Fruit fly (Drosophila melanogaster) whole organism, embryonic: ENCODE measurements around the gene CG33110.

Experiments
- Ada2b ChIP-seq: fragments of 200-800 bp; sonication (Bioruptor generic); IDR thresholded peaks from 2 replicates; pipeline ENCODE4 v1.3.6; 2022; ENCODE audit warnings: missing biosample characterization, missing genetic modification characterization
- B-H1 ChIP-seq: fragments of 200-800 bp; sonication (Bioruptor generic); IDR thresholded peaks from 3 replicates; pipeline ENCODE4 v1.3.6; 2022; ENCODE audit warnings: missing biosample characterization, missing genetic modification characterization
- Bdp1 ChIP-seq: fragments of 200-800 bp; sonication (Bioruptor generic); optimal IDR thresholded peaks from 3 replicates; lab custom pipeline; 2016; ENCODE audit warnings: missing biosample characterization, missing genetic modification characterization
- CG11695 ChIP-seq: fragments of 200-800 bp; sonication (Bioruptor generic); IDR thresholded peaks from 3 replicates; pipeline ENCODE4 v1.3.6; 2022; ENCODE audit warnings: missing biosample characterization, missing genetic modification characterization
- CG12659 ChIP-seq: fragments of 200-800 bp; sonication (Bioruptor generic); optimal IDR thresholded peaks from 3 replicates; lab custom pipeline; 2017; ENCODE audit warnings: mild to moderate bottlenecking, missing biosample characterization, missing genetic modification reagents, missing genetic modification characterization
- CG13123 ChIP-seq: fragments of 200-800 bp; sonication (Bioruptor generic); optimal IDR thresholded peaks from 2 replicates; lab custom pipeline; 2016; ENCODE audit warnings: missing biosample characterization, missing genetic modification characterization
- CG13287 ChIP-seq: fragments of 200-800 bp; sonication (Bioruptor generic); IDR thresholded peaks from 2 replicates; pipeline ENCODE4 v1.3.6; 2022; ENCODE audit warnings: missing biosample characterization, missing genetic modification characterization; ENCODE audit not compliant: partially characterized antibody
- CG15514 ChIP-seq: fragments of 200-800 bp; sonication (Bioruptor generic); optimal IDR thresholded peaks from 3 replicates; lab custom pipeline; 2017; ENCODE audit warnings: missing biosample characterization, missing genetic modification characterization, mild to moderate bottlenecking, moderate library complexity, missing genetic modification reagents
- CG17186 ChIP-seq: fragments of 200-800 bp; sonication (Bioruptor generic); optimal IDR thresholded peaks from 3 replicates; lab custom pipeline; 2017; ENCODE audit warnings: missing biosample characterization, missing genetic modification reagents, missing genetic modification characterization
- CG17328 ChIP-seq: fragments of 200-800 bp; sonication (Bioruptor generic); IDR thresholded peaks from 2 replicates; pipeline ENCODE4 v1.3.6; 2022; ENCODE audit warnings: missing biosample characterization, missing genetic modification characterization
- CG17385 ChIP-seq: fragments of 200-800 bp; sonication (Bioruptor generic); optimal IDR thresholded peaks from 3 replicates; lab custom pipeline; 2018; ENCODE audit warnings: missing biosample characterization, mild to moderate bottlenecking, missing genetic modification characterization
- CG17802 ChIP-seq: fragments of 200-800 bp; sonication (Bioruptor generic); optimal IDR thresholded peaks from 2 replicates; lab custom pipeline; 2018; ENCODE audit warnings: missing biosample characterization, mild to moderate bottlenecking, missing genetic modification characterization, moderate library complexity
- CG31441 ChIP-seq: fragments of 200-800 bp; sonication (Bioruptor generic); IDR thresholded peaks from 2 replicates; pipeline ENCODE4 v1.3.6; 2022; ENCODE audit warnings: missing biosample characterization, missing genetic modification characterization
- CG33213 ChIP-seq: fragments of 200-800 bp; sonication (Bioruptor generic); optimal IDR thresholded peaks from 3 replicates; lab custom pipeline; 2016; ENCODE audit warnings: missing biosample characterization, missing genetic modification characterization
- CG34224 ChIP-seq: fragments of 200-800 bp; sonication (Bioruptor generic); IDR thresholded peaks from 3 replicates; pipeline ENCODE4 v1.3.6; 2022; ENCODE audit warnings: missing biosample characterization, missing genetic modification characterization; ENCODE audit not compliant: partially characterized antibody
- CG34376 ChIP-seq: fragments of 200-800 bp; sonication (Bioruptor generic); optimal IDR thresholded peaks from 2 replicates; lab custom pipeline; 2018; ENCODE audit warnings: missing biosample characterization, mild to moderate bottlenecking, missing genetic modification characterization
- CG3838 ChIP-seq: fragments of 200-800 bp; sonication (Bioruptor generic); optimal IDR thresholded peaks from 3 replicates; lab custom pipeline; 2016; ENCODE audit warnings: missing biosample characterization, missing genetic modification characterization
- CG4360 ChIP-seq: fragments of 200-800 bp; sonication (Bioruptor generic); IDR thresholded peaks from 2 replicates; pipeline ENCODE4 v1.3.6; 2022; ENCODE audit warnings: missing biosample characterization, missing genetic modification characterization
- CG5180 ChIP-seq: fragments of 200-800 bp; sonication (Bioruptor generic); optimal IDR thresholded peaks from 3 replicates; lab custom pipeline; 2017; ENCODE audit warnings: missing biosample characterization, missing genetic modification characterization, mild to moderate bottlenecking, moderate library complexity, missing genetic modification reagents
- CG6254 ChIP-seq: fragments of 200-800 bp; sonication (Bioruptor generic); optimal IDR thresholded peaks from 3 replicates; lab custom pipeline; 2017; ENCODE audit warnings: mild to moderate bottlenecking, missing biosample characterization, missing genetic modification reagents, missing genetic modification characterization
- CG7963 ChIP-seq: fragments of 200-800 bp; sonication (Bioruptor generic); IDR thresholded peaks from 3 replicates; pipeline ENCODE4 v1.3.6; 2022; ENCODE audit warnings: missing biosample characterization, missing genetic modification characterization; ENCODE audit not compliant: partially characterized antibody
- CG8089 ChIP-seq: fragments of 200-800 bp; sonication (Bioruptor generic); optimal IDR thresholded peaks from 3 replicates; lab custom pipeline; 2016; ENCODE audit warnings: missing biosample characterization, missing genetic modification characterization
- CG9215 ChIP-seq: fragments of 200-800 bp; sonication (Bioruptor generic); IDR thresholded peaks from 2 replicates; pipeline ENCODE4 v1.3.6; 2022; ENCODE audit warnings: missing biosample characterization, missing genetic modification characterization
- CG9932 ChIP-seq: fragments of 200-800 bp; sonication (Bioruptor generic); IDR thresholded peaks from 2 replicates; pipeline ENCODE4 v1.3.6; 2022; ENCODE audit warnings: missing biosample characterization, missing genetic modification characterization
- CrebB ChIP-seq: fragments of 200-800 bp; sonication (Bioruptor generic); optimal IDR thresholded peaks from 3 replicates; lab custom pipeline; 2018; ENCODE audit warnings: missing biosample characterization, mild to moderate bottlenecking, missing genetic modification characterization
- Doc3 ChIP-seq: fragments of 200-800 bp; sonication (Bioruptor generic); IDR thresholded peaks from 3 replicates; pipeline ENCODE4 v1.3.6; 2022; ENCODE audit warnings: missing biosample characterization, missing genetic modification characterization; ENCODE audit not compliant: partially characterized antibody
- Fer1 ChIP-seq: fragments of 200-800 bp; sonication (Bioruptor generic); optimal IDR thresholded peaks from 2 replicates; lab custom pipeline; 2017; ENCODE audit warnings: missing biosample characterization, mild to moderate bottlenecking, missing genetic modification characterization
- Fer2 ChIP-seq: fragments of 200-800 bp; sonication (Bioruptor generic); optimal IDR thresholded peaks from 2 replicates; lab custom pipeline; 2018; ENCODE audit warnings: missing biosample characterization, mild to moderate bottlenecking, missing genetic modification characterization, moderate library complexity
- Fer3 ChIP-seq: fragments of 200-800 bp; sonication (Bioruptor generic); optimal IDR thresholded peaks from 2 replicates; lab custom pipeline; 2018; ENCODE audit warnings: missing biosample characterization, mild to moderate bottlenecking, missing genetic modification characterization, moderate library complexity
- H15 ChIP-seq: fragments of 200-800 bp; sonication (Bioruptor generic); IDR thresholded peaks from 3 replicates; pipeline ENCODE4 v1.3.6; 2022; ENCODE audit warnings: missing biosample characterization, missing genetic modification characterization
- Hmr ChIP-seq: fragments of 200-800 bp; sonication (Bioruptor generic); optimal IDR thresholded peaks from 3 replicates; lab custom pipeline; 2017; ENCODE audit warnings: mild to moderate bottlenecking, missing biosample characterization, missing genetic modification reagents, missing genetic modification characterization
- Hmx ChIP-seq: fragments of 200-800 bp; sonication (Bioruptor generic); optimal IDR thresholded peaks from 2 replicates; lab custom pipeline; 2016; ENCODE audit warnings: missing biosample characterization, missing genetic modification characterization
- Hr39 ChIP-seq: fragments of >200 bp; optimal IDR thresholded peaks from 2 replicates; lab custom pipeline; 2017
- MBD-R2 ChIP-seq: fragments of 200-800 bp; sonication (Bioruptor generic); IDR thresholded peaks from 2 replicates; pipeline ENCODE4 v1.3.6; 2022; ENCODE audit warnings: missing biosample characterization, missing genetic modification characterization
- Mrtf ChIP-seq: fragments of 200-800 bp; sonication (Bioruptor generic); IDR thresholded peaks from 3 replicates; pipeline ENCODE4 v1.3.6; 2022; ENCODE audit warnings: missing biosample characterization, missing genetic modification characterization
- NFAT ChIP-seq: fragments of 200-800 bp; sonication (Bioruptor generic); IDR thresholded peaks from 2 replicates; pipeline ENCODE4 v1.3.6; 2022; ENCODE audit warnings: missing biosample characterization, missing genetic modification characterization
- Ravus ChIP-seq: fragments of 200-800 bp; sonication (Bioruptor generic); IDR thresholded peaks from 2 replicates; pipeline ENCODE4 v1.3.6; 2022; ENCODE audit warnings: missing biosample characterization, missing genetic modification characterization
- Sin3A ChIP-seq: fragments of >200 bp; optimal IDR thresholded peaks from 2 replicates; lab custom pipeline; 2018
- Sry-β ChIP-seq: fragments of 200-800 bp; sonication (Bioruptor generic); optimal IDR thresholded peaks from 2 replicates; lab custom pipeline; 2018; ENCODE audit warnings: missing biosample characterization, mild to moderate bottlenecking, missing genetic modification characterization, moderate library complexity
- Sry-δ ChIP-seq: fragments of 200-800 bp; sonication (Bioruptor generic); optimal IDR thresholded peaks from 2 replicates; lab custom pipeline; 2016; ENCODE audit warnings: missing biosample characterization, missing genetic modification characterization
- bab2 ChIP-seq: fragments of 200-800 bp; sonication (Bioruptor generic); optimal IDR thresholded peaks from 2 replicates; lab custom pipeline; 2016; ENCODE audit warnings: missing biosample characterization, missing genetic modification characterization
- cato ChIP-seq: fragments of 200-800 bp; sonication (Bioruptor generic); optimal IDR thresholded peaks from 2 replicates; lab custom pipeline; 2016; ENCODE audit warnings: missing biosample characterization, missing genetic modification characterization, borderline replicate concordance
- dysf ChIP-seq: fragments of 200-800 bp; sonication (Bioruptor generic); IDR thresholded peaks from 3 replicates; pipeline ENCODE4 v1.3.6; 2022; ENCODE audit warnings: missing biosample characterization, missing genetic modification characterization
- ewg ChIP-seq: fragments of 200-800 bp; sonication (Bioruptor generic); optimal IDR thresholded peaks from 3 replicates; lab custom pipeline; 2017; ENCODE audit warnings: mild to moderate bottlenecking, missing biosample characterization, missing genetic modification reagents, missing genetic modification characterization
- gce ChIP-seq: fragments of 200-800 bp; sonication (Bioruptor generic); IDR thresholded peaks from 3 replicates; pipeline ENCODE4 v1.3.6; 2022; ENCODE audit warnings: missing biosample characterization, missing genetic modification characterization
- ham ChIP-seq: fragments of 200-800 bp; sonication (Bioruptor generic); IDR thresholded peaks from 2 replicates; pipeline ENCODE4 v1.3.6; 2022; ENCODE audit warnings: missing biosample characterization, missing genetic modification characterization
- hb ChIP-seq: fragments of 200-800 bp; sonication (Bioruptor generic); IDR thresholded peaks from 3 replicates; pipeline ENCODE4 v1.3.6; 2022; ENCODE audit warnings: missing biosample characterization, missing genetic modification characterization; ENCODE audit not compliant: partially characterized antibody
- onecut ChIP-seq: fragments of 200-800 bp; sonication (Bioruptor generic); IDR thresholded peaks from 2 replicates; pipeline ENCODE4 v1.3.6; 2022; ENCODE audit warnings: missing biosample characterization, missing genetic modification characterization
- sens-2 ChIP-seq: fragments of 200-800 bp; sonication (Bioruptor generic); IDR thresholded peaks from 2 replicates; pipeline ENCODE4 v1.3.6; 2022; ENCODE audit warnings: missing biosample characterization, missing genetic modification characterization
- slou ChIP-seq: fragments of 200-800 bp; sonication (Bioruptor generic); optimal IDR thresholded peaks from 3 replicates; lab custom pipeline; 2016; ENCODE audit warnings: missing biosample characterization, missing genetic modification characterization
- tna ChIP-seq: fragments of 200-800 bp; sonication (Bioruptor generic); IDR thresholded peaks from 2 replicates; pipeline ENCODE4 v1.3.6; 2022; ENCODE audit warnings: missing biosample characterization, missing genetic modification characterization; ENCODE audit not compliant: partially characterized antibody
- yki ChIP-seq: fragments of >200 bp; optimal IDR thresholded peaks from 3 replicates; lab custom pipeline; 2018
- z ChIP-seq: fragments of 200-800 bp; sonication (Bioruptor generic); IDR thresholded peaks from 3 replicates; pipeline ENCODE4 v1.3.6; 2022; ENCODE audit warnings: missing biosample characterization, missing genetic modification characterization

The CG33110 gene

dm6 chr3R:22580546-22580945, 10.6 kb downstream of the CG33110 start, which contains the start of gene CSN6:
CSN6 (plus strand) TSS chr3R:22580773.
- TF ChIP-seq CG3838 (GFP tag; lab: Kevin White, UChicago) (no peak), CG5180 (GFP tag; lab: Kevin White, UChicago) (no peak), MBD-R2 (GFP tag; lab: Robert Waterston, UW) (peak; percentile 93), CG34224 (GFP tag; lab: Robert Waterston, UW) (peak; percentile 85), sens-2 (GFP tag; lab: Robert Waterston, UW) (no peak), CG6254 (GFP tag; lab: Kevin White, UChicago) (no peak), CG17802 (tag; lab: Kevin White, UChicago) (no peak), Ada2b (no peak), z (GFP tag; lab: Robert Waterston, UW) (no peak), gce (no peak), CG17186 (GFP tag; lab: Kevin White, UChicago) (peak; percentile 27), CG4360 (GFP tag; lab: Robert Waterston, UW) (no peak), ewg (no peak), slou (GFP tag; lab: Kevin White, UChicago) (no peak), CG7963 (GFP tag; lab: Robert Waterston, UW) (peak; percentile 79), dysf (no peak), Sry-β (GFP tag; lab: Kevin White, UChicago) (no peak), CG13287 (GFP tag; lab: Robert Waterston, UW) (peak; percentile 96), Fer3 (no peak), H15 (GFP tag; lab: Robert Waterston, UW) (no peak), cato (GFP tag; lab: Kevin White, UChicago) (no peak), CG15514 (GFP tag; lab: Kevin White, UChicago) (peak; percentile 74), onecut (GFP tag; lab: Robert Waterston, UW) (no peak), Hmr (GFP tag; lab: Kevin White, UChicago) (no peak), Mrtf (GFP tag; lab: Robert Waterston, UW) (no peak), Doc3 (GFP tag; lab: Robert Waterston, UW) (peak; percentile 60; the same call in 2 of the 3 replicates), CG11695 (no peak), CG12659 (peak; percentile 53), B-H1 (no peak), CG33213 (GFP tag; lab: Kevin White, UChicago) (peak; percentile 60), CG9932 (GFP tag; lab: Robert Waterston, UW) (no peak), ham (no peak), CG17385 (GFP tag; lab: Kevin White, UChicago) (no peak), CrebB (tag; lab: Kevin White, UChicago) (no peak), CG17328 (GFP tag; lab: Robert Waterston, UW) (no peak), Hr39 (lab: Kevin White, UChicago) (no peak), hb (GFP tag; lab: Robert Waterston, UW) (peak; percentile 88), Fer2 (tag; lab: Kevin White, UChicago) (no peak), tna (peak; percentile 94), Sin3A (lab: Kevin White, UChicago) (peak; percentile 37), NFAT (GFP tag; lab: Robert Waterston, UW) (no peak), CG9215 (GFP tag; lab: Robert Waterston, UW) (no peak), yki (lab: Kevin White, UChicago) (no peak), CG13123 (GFP tag; lab: Kevin White, UChicago) (no peak), Fer1 (GFP tag; lab: Kevin White, UChicago) (peak; percentile 20), bab2 (no peak), CG31441 (GFP tag; lab: Robert Waterston, UW) (no peak), Sry-δ (GFP tag; lab: Kevin White, UChicago) (peak; percentile 91), Hmx (no peak), CG34376 (GFP tag; lab: Kevin White, UChicago) (peak; percentile 60), Bdp1 (GFP tag; lab: Kevin White, UChicago) (no peak), CG8089 (GFP tag; lab: Kevin White, UChicago) (no peak), Ravus (GFP tag; lab: Robert Waterston, UW) (no peak)
